Fruit fly (Drosophila melanogaster): Measurements from ENCODE around the gene nol.

DNA sequence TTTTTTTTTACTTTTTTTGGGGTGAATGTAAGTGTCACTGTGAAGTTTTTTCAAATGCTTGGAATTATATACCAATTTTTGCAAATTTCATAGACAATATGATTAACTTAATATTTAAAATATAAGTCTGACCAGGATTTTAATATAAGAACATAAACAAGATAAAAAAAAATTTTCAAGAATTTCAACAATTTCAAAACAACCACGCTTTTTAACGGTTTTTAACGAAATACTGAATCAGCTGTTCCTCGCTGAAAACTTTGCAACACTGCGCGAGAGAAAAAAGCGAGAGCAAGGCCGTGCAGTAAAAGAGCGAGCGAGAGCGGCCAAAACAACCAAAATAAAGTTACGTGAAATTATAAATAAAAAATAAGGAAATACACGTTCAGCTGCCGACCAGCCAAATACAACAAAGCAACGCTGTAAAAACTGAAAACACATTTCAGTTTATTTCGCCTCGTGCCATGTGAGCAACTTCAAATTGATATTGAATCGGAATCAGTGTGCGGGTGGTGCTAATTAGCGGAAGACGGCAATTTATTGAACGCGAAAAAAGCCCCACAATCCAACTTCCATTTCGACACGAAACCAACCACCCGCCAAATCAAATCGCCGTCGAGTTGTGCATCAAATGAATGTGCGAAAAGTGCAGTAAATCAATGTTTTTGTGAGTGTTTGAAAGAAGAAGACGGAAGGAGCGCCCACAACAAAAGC lies 34.3 kb upstream of the nol start, which contains the start of the genes CG46439, Iyd and CG33947:
- TF ChIP-seq spab (GFP tag; optimal IDR thresholded peaks at IDR 0.05) (peak; percentile 70), acj6 (GFP tag; optimal IDR thresholded peaks at IDR 0.05) (peak; percentile 22), Sox14 (GFP tag; optimal IDR thresholded peaks at IDR 0.05) (peak; percentile 58), Blimp-1 (GFP tag; optimal IDR thresholded peaks at IDR 0.05) (peak; percentile 28)

Measured in whole organism, prepupa.